Worm (Caenorhabditis elegans): Measurements from ENCODE around the gene icd-1.

- TF ChIP-seq fos-1 (tag; optimal IDR thresholded peaks at IDR 0.05) (no peak), egl-27 (tag; optimal IDR thresholded peaks at IDR 0.05) (no peak), aly-2 (tag; optimal IDR thresholded peaks at IDR 0.05) (no peak), mdl-1 (tag; optimal IDR thresholded peaks at IDR 0.05) (no peak), lir-3 (tag; optimal IDR thresholded peaks at IDR 0.05; ENCODE audit: poor library complexity) (no peak), mab-9 (GFP tag; IDR thresholded peaks at IDR 0.05) (no peak), nhr-71 (tag; optimal IDR thresholded peaks at IDR 0.05) (no peak), pqm-1 (tag; optimal IDR thresholded peaks at IDR 0.05) (no peak)
Observed at ce11 chrII:6575647-6576046, 12.8 kb downstream of the icd-1 start, which contains the start of gene sra-29.

All from whole organism, L1 larva.